Worm (Caenorhabditis elegans) whole organism, dauer: ENCODE results near the gene msp-36.

ENCODE experiments used
- unc-62 ChIP-seq: sonication (generic microtip); optimal IDR thresholded peaks from 2 replicates; lab custom pipeline; 2017; ENCODE audit warnings: missing biosample characterization, missing genetic modification reagents, missing genetic modification characterization

The msp-36 gene

ce11 chrIV:10128446-10128845 is 33.2 kb downstream of the msp-36 start:
- no peak for TF ChIP-seq unc-62

- TF ChIP-seq unc-62, result no peak
Measured at ce11 chrIV:10128906-10129386, 33.7 kb downstream of the msp-36 start, which contains the start of the genes gtbp-1 and K08F4.3. gtbp-1 (minus strand) TSS chrIV:10128956. K08F4.3 (plus strand) TSS chrIV:10129257.

DNA sequence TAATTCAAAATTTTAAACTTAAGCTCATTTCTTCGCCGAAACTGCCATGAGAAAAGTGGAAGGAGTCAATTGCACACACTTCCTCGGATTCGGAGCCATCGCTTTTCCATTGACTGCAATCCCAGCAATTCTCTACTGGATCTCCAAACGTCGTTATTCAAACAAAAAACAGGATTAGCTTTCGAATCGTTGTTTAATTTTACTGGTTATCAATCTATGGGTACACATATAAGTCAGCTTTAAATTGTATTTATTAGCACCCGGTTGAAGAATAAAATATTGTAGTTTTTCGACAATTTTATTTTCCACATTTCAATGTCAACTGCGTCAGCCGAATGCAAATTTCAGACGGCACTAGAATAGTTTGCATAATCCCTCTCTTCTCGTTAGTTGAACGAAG is 34.7 kb downstream of the msp-36 start, which contains the start of gene glt-3:
glt-3 (plus strand) TSS at position 301 of the 400 bp plus-strand sequence.
- TF ChIP-seq unc-62, result no peak

- TF ChIP-seq unc-62, result no peak
Measured at ce11 chrIV:10135817-10136216, 40.6 kb downstream of the msp-36 start, which contains the start of gene K08F4.5. K08F4.5 (minus strand) TSS chrIV:10135917.

DNA sequence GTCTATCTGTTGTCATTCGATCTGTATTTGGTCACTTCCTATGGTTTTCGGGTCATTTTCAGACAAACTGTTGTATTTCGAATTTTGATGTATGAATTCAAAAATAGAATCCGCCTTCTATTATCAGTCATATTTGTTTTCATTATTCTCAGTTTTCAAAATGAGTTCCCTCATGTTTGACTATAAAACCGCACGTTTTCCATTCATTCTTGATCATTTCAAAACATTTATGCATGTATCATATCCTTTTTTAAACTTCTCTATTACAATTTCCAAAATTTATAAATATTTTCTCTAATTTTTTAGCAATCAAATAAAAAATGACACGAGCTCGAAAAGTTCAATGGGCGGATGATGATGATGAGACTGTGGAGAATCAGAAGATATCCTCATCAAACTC is 42.6 kb downstream of the msp-36 start, which contains the start of gene K08F4.12:
K08F4.12 (plus strand) TSS at position 301 of the 400 bp plus-strand sequence.
- no peak for TF ChIP-seq unc-62

- TF ChIP-seq unc-62, result no peak
Measured at ce11 chrIV:10140143-10140542, 44.9 kb downstream of the msp-36 start, which contains the start of gene gst-3. gst-3 (minus strand) TSS chrIV:10140243.

DNA sequence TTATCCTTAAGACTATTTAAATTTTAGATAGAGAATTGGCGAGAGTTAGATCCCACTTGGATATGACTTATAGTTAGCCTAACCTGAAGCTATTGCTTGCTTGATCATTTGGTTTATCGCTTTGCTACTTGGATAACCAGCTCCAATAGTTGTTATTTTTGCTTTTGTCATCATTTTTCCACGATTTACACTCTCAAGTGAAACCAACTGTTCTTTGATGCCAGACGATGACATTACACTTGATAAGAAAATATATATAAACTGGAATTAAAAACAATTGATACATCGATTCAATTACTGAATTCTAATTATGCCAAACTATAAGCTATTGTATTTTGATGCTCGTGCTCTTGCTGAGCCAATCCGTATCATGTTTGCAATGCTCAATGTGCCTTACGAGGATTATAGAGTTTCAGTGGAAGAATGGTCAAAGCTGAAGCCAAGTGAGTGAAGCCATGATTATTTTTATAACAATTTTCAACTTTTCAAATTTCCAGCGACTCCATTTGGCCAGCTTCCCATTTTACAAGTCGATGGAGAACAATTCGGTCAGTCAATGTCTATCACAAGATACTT is 46.8 kb downstream of the msp-36 start, which contains the start of the genes gst-2, gst-4 and dhs-12:
gst-2 (minus strand) TSS at position 132 of the 576 bp plus-strand sequence.
gst-4 (plus strand) TSS at position 296 of the 576 bp plus-strand sequence.
dhs-12 (plus strand) TSS at position 526 of the 576 bp plus-strand sequence.
- TF ChIP-seq unc-62, result no peak

- TF ChIP-seq unc-62, result no peak
Measured at ce11 chrIV:10143640-10144039, 48.4 kb downstream of the msp-36 start, which contains the start of gene msp-38. msp-38 (minus strand) TSS chrIV:10143740.

- no peak for TF ChIP-seq unc-62
Measured at ce11 chrIV:10144487-10144886, 49.3 kb downstream of the msp-36 start.

ce11 chrIV:10144909-10145308 is 49.7 kb downstream of the msp-36 start:
- TF ChIP-seq unc-62, result no peak
